Worm (Caenorhabditis elegans): ENCODE data around the gene uev-2.

DNA sequence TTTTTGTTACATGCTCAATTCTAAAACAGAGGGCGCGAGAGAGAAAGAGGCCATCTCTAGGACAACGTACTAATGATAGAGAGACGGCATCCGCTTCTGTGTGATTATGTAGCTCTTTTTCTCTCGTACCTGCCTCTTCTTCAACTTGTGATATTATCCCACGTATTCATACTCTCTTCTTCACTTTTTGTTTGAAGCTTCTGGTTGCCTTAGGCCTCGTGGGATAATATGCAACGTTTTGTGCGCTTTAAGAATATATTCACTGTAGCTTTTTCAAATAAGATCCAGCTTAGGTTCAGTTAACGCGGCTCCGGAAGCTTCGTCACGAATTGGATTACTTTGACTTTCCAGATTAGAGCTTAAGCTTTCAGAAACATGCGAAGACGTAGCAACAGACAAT lies at the start of gene uev-2, which contains the start of gene F56D2.8:
- TF ChIP-seq drap-1 (GFP tag; optimal IDR thresholded peaks at IDR 0.05): no peak
- TF ChIP-seq unc-62 (GFP tag; optimal IDR thresholded peaks at IDR 0.05): no peak

All from whole organism, mixed stage, embryonic.